Fruit fly (Drosophila melanogaster) whole organism, adult: Measurements from ENCODE around the gene cDIP.
A peak's percentile ranks its signal among the peaks of the same experiment; 100 is the strongest.

Experiments used
- CG12768 ChIP-seq: fragments of 200-800 bp; sonication (Bioruptor generic); optimal IDR thresholded peaks from 2 replicates; lab custom pipeline; 2017; ENCODE audit warnings: missing biosample characterization, missing genetic modification characterization, mild to moderate bottlenecking, moderate library complexity, missing genetic modification reagents
- CG33017 ChIP-seq: fragments of 200-800 bp; sonication (Bioruptor generic); optimal IDR thresholded peaks from 2 replicates; lab custom pipeline; 2018; ENCODE audit warnings: missing biosample characterization, mild to moderate bottlenecking, missing genetic modification characterization, moderate library complexity
- CG7101 ChIP-seq: fragments of 200-800 bp; sonication (Bioruptor generic); optimal IDR thresholded peaks from 2 replicates; lab custom pipeline; 2018; ENCODE audit warnings: missing biosample characterization, mild to moderate bottlenecking, missing genetic modification characterization, moderate library complexity
- Crg-1 ChIP-seq: fragments of 200-800 bp; sonication (Bioruptor generic); optimal IDR thresholded peaks from 2 replicates; lab custom pipeline; 2016; ENCODE audit warnings: missing biosample characterization, missing genetic modification characterization
- toe ChIP-seq: fragments of 200-800 bp; sonication (Bioruptor generic); optimal IDR thresholded peaks from 2 replicates; lab custom pipeline; 2016; ENCODE audit warnings: missing biosample characterization, missing genetic modification characterization

DNA sequence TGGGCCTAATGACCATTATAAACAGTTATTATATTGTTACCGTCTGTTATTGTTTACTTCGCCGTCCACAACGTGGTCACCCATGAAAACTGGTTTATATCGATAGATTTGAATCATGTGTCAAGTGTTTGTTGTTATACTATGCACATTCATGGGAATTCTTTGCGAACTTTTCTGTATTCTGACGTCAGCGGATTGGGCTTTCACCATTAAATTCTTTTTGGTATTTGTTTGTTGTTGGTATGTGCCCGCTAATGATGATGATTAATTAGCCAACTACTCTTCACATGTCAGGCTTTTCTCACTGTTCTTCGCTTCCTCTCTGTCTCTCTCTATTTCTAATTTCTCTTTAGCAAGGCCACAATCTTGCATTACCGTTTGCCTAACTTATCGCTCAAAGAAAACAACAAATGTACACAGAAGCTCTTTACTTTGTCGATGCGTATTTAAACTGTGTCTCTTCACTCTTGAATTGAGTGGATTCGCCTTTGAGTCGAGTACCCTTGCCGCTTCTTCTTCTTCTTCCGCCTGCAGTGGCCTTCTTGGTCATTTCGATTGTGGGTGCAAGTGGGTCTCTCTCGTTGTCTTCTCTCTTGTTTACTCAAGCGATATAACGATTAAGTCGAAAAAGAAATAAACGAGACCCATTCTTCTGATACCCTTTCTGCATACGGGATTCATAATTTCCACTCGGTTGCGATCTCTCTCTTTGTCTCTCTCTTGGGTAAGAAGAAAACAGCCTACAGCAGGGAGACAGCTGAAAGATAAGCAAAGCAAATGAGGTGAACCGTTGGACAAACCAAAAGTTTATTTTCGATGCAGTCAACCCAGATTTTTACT is 43.0 kb upstream of the cDIP start:
- TF ChIP-seq CG7101 (tag; lab: Kevin White, UChicago) (peak; percentile 58), toe (GFP tag; lab: Kevin White, UChicago) (no peak), Crg-1 (no peak), CG12768 (GFP tag; lab: Kevin White, UChicago) (peak; percentile 75), CG33017 (tag; lab: Kevin White, UChicago) (peak; percentile 75)
